Worm (Caenorhabditis elegans): ENCODE results near the gene W07G1.1.

ce11 chrII:13933534-13933933 lies 5.9 kb downstream of the W07G1.1 start:
- TF ChIP-seq sem-2 (GFP tag; optimal IDR thresholded peaks at IDR 0.05) (no peak), nhr-28 (tag; optimal IDR thresholded peaks at IDR 0.05) (no peak), elt-1 (tag; optimal IDR thresholded peaks at IDR 0.05; ENCODE audit: borderline replicate concordance, insufficient read depth) (no peak), nhr-76 (tag; optimal IDR thresholded peaks at IDR 0.05) (no peak), flh-1 (GFP tag; optimal IDR thresholded peaks at IDR 0.05) (no peak), sptf-1 (tag; optimal IDR thresholded peaks at IDR 0.05) (no peak), lin-13 (tag; optimal IDR thresholded peaks at IDR 0.05) (no peak), cnd-1 (tag; optimal IDR thresholded peaks at IDR 0.05) (no peak), pha-4 (tag; optimal IDR thresholded peaks at IDR 0.05) (no peak)
